Worm (Caenorhabditis elegans) whole organism, mixed stage, embryonic: Measurements from ENCODE around the gene ZK262.8.

Experiments used
- hlh-1 ChIP-seq: fragments of 150-350 bp; optimal IDR thresholded peaks from 2 replicates; lab custom pipeline; 2014; ENCODE audit warnings: missing biosample characterization, missing genetic modification reagents, missing genetic modification characterization
- mep-1 ChIP-seq: fragments of 150-350 bp; optimal IDR thresholded peaks from 2 replicates; lab custom pipeline; 2017; ENCODE audit warnings: missing biosample characterization, missing genetic modification reagents, missing genetic modification characterization, inconsistent platforms
- nhr-2 ChIP-seq: fragments of 150-350 bp; optimal IDR thresholded peaks from 2 replicates; lab custom pipeline; 2014; ENCODE audit warnings: missing biosample characterization, missing genetic modification characterization
- nhr-237 ChIP-seq: fragments of 150-350 bp; optimal IDR thresholded peaks from 2 replicates; lab custom pipeline; 2014; ENCODE audit warnings: missing biosample characterization, missing genetic modification characterization
- unc-39 ChIP-seq: fragments of 150-350 bp; optimal IDR thresholded peaks from 2 replicates; lab custom pipeline; 2014; ENCODE audit warnings: missing biosample characterization, missing genetic modification characterization
- unc-62 ChIP-seq: fragments of 150-350 bp; optimal IDR thresholded peaks from 2 replicates; lab custom pipeline; 2014; ENCODE audit warnings: missing biosample characterization, missing genetic modification reagents, missing genetic modification characterization
- zip-8 ChIP-seq: fragments of 150-350 bp; optimal IDR thresholded peaks from 2 replicates; lab custom pipeline; 2014; ENCODE audit warnings: missing biosample characterization, missing genetic modification characterization

- no peak for TF ChIP-seq nhr-237 (tag; lab: Kevin White, UChicago)
- TF ChIP-seq mep-1 (tag; lab: Kevin White, UChicago) = no peak
- TF ChIP-seq hlh-1 (tag; lab: Kevin White, UChicago) = no peak
- no peak for TF ChIP-seq unc-62
- no peak for TF ChIP-seq zip-8 (tag; lab: Kevin White, UChicago)
- TF ChIP-seq nhr-2 = no peak
- no peak for TF ChIP-seq unc-39
These were observed 17.4 kb upstream of the ZK262.8 start, which contains the start of gene srj-26 for ce11 chrV:18420797-18421196.
